Worm (Caenorhabditis elegans): ENCODE results near the gene F09C8.2.

F09C8.2 gene

ce11 chrX:16147728-16148197 lies 941 bp upstream of the F09C8.2 start (continued):
- TF ChIP-seq mab-9 (GFP tag; IDR thresholded peaks at IDR 0.05) = no peak
- TF ChIP-seq dsc-1 (tag; optimal IDR thresholded peaks at IDR 0.05) = peak; percentile 81
- TF ChIP-seq lin-35 (GFP tag; optimal IDR thresholded peaks at IDR 0.05) = peak; percentile 34 to 51
- no peak for TF ChIP-seq zip-4 (GFP tag; optimal IDR thresholded peaks at IDR 0.05)
- TF ChIP-seq tlp-1 (tag; optimal IDR thresholded peaks at IDR 0.05) = no peak
- TF ChIP-seq nhr-237 (tag; optimal IDR thresholded peaks at IDR 0.05) = no peak
- TF ChIP-seq ceh-88 (GFP tag; IDR thresholded peaks at IDR 0.05) = no peak
- no peak for TF ChIP-seq hlh-17 (GFP tag; optimal IDR thresholded peaks at IDR 0.05; ENCODE audit: borderline replicate concordance)
- TF ChIP-seq blmp-1 (tag; optimal IDR thresholded peaks at IDR 0.05) = peak; percentile 54
- TF ChIP-seq ztf-11 (tag; optimal IDR thresholded peaks at IDR 0.05) = peak in 1 of 2 experiments; percentile 79
- TF ChIP-seq skn-1 (tag; optimal IDR thresholded peaks at IDR 0.05) = peak; percentile 84
- TF ChIP-seq nhr-47 (tag; optimal IDR thresholded peaks at IDR 0.05) = peak; percentile 84
- TF ChIP-seq unc-86 (tag; optimal IDR thresholded peaks at IDR 0.05) = peak; percentile 85
- TF ChIP-seq ceh-90 (tag; optimal IDR thresholded peaks at IDR 0.05) = no peak
- TF ChIP-seq dpl-1 (GFP tag; optimal IDR thresholded peaks at IDR 0.05) = no peak
- TF ChIP-seq sptf-1 (tag; optimal IDR thresholded peaks at IDR 0.05) = no peak
- TF ChIP-seq lir-3 (tag; optimal IDR thresholded peaks at IDR 0.05; ENCODE audit: poor library complexity) = no peak
- TF ChIP-seq aly-2 (tag; optimal IDR thresholded peaks at IDR 0.05) = no peak
- peak; percentile 96 for TF ChIP-seq nhr-85 (tag)
- TF ChIP-seq elt-3 (tag; optimal IDR thresholded peaks at IDR 0.05) = peak in 2 of 6 experiments; percentile 47 to 71
- TF ChIP-seq pag-3 (tag; optimal IDR thresholded peaks at IDR 0.05; ENCODE audit: borderline replicate concordance, insufficient read depth) = no peak
- TF ChIP-seq lin-15B (tag; optimal IDR thresholded peaks at IDR 0.05) = no peak
- no peak for TF ChIP-seq unc-30 (tag; optimal IDR thresholded peaks at IDR 0.05)
- TF ChIP-seq mef-2 (tag; optimal IDR thresholded peaks at IDR 0.05) = peak; percentile 63
- peak; percentile 62 for TF ChIP-seq nhr-19 (GFP tag; conservative IDR thresholded peaks at IDR 0.05)
- no peak for TF ChIP-seq nhr-28 (tag; optimal IDR thresholded peaks at IDR 0.05)
- peak; percentile 84 for TF ChIP-seq zag-1 (tag; optimal IDR thresholded peaks at IDR 0.05)
- peak; percentile 72 for TF ChIP-seq sox-4 (tag; optimal IDR thresholded peaks at IDR 0.05)
- peak; percentile 80 for TF ChIP-seq swsn-7 (tag; optimal IDR thresholded peaks at IDR 0.05)
- TF ChIP-seq alr-1 (tag; optimal IDR thresholded peaks at IDR 0.05; ENCODE audit: borderline replicate concordance) = no peak
- peak; percentile 74 for TF ChIP-seq jun-1 (tag; optimal IDR thresholded peaks at IDR 0.05)
- TF ChIP-seq fkh-10 (GFP tag; optimal IDR thresholded peaks at IDR 0.05) = peak; percentile 85
- peak; percentile 84 for TF ChIP-seq tbx-2 (tag; optimal IDR thresholded peaks at IDR 0.05)
- peak; percentile 58 for TF ChIP-seq grh-1 (GFP tag; IDR thresholded peaks at IDR 0.05)
- peak; percentile 52 for TF ChIP-seq ces-1 (GFP tag; optimal IDR thresholded peaks at IDR 0.05)
- peak in 1 of 2 experiments; percentile 41 for TF ChIP-seq mdl-1 (tag; optimal IDR thresholded peaks at IDR 0.05)
- TF ChIP-seq F16B12.6 (tag; optimal IDR thresholded peaks at IDR 0.05) = no peak
- TF ChIP-seq nhr-12 (tag; optimal IDR thresholded peaks at IDR 0.05) = no peak
- TF ChIP-seq ceh-8 (GFP tag; optimal IDR thresholded peaks at IDR 0.05) = peak; percentile 13
- peak; percentile 27 to 82 (median 77) for TF ChIP-seq ceh-82 (tag; optimal IDR thresholded peaks at IDR 0.05)
- TF ChIP-seq C16A3.4 (tag; optimal IDR thresholded peaks at IDR 0.05) = peak; percentile 31

- TF ChIP-seq sox-4 (tag; optimal IDR thresholded peaks at IDR 0.05) (no peak), ceh-82 (tag; optimal IDR thresholded peaks at IDR 0.05) (peak in 1 of 3 experiments; percentile 2), fkh-8 (tag; optimal IDR thresholded peaks at IDR 0.05) (no peak), nhr-85 (tag) (no peak), lin-14 (GFP tag; optimal IDR thresholded peaks at IDR 0.05) (peak; percentile 36), nhr-77 (tag; optimal IDR thresholded peaks at IDR 0.05) (peak; percentile 15)
Observed at ce11 chrX:16145244-16145643, 1.6 kb downstream of the F09C8.2 start.

All from whole organism, L1 larva.